Worm (Caenorhabditis elegans): Measurements from ENCODE around the gene cyp-34A2.

- TF ChIP-seq lin-11 (tag; optimal IDR thresholded peaks at IDR 0.05) (no peak), elt-1 (tag; optimal IDR thresholded peaks at IDR 0.05) (no peak), ama-1 (optimal IDR thresholded peaks at IDR 0.05) (no peak), C34F6.9 (tag; optimal IDR thresholded peaks at IDR 0.05) (no peak), lsy-2 (tag; optimal IDR thresholded peaks at IDR 0.05) (no peak), egl-27 (tag; optimal IDR thresholded peaks at IDR 0.05) (no peak)
These were observed 15.8 kb upstream of the cyp-34A2 start, which contains the start of gene T26H8.4 for ce11 chrV:15306745-15307144.
